Fruit fly (Drosophila melanogaster) whole organism, embryonic: Measurements from ENCODE around the gene Best3.
A peak's percentile ranks its signal among the peaks of the same experiment; 100 is the strongest.

Experiments
- CG10959 ChIP-seq: fragments of 200-800 bp; sonication (Bioruptor generic); IDR thresholded peaks from 2 replicates; pipeline ENCODE4 v1.3.6; 2022; ENCODE audit warnings: missing biosample characterization, missing genetic modification characterization
- CG11247 ChIP-seq: fragments of 200-800 bp; sonication (Bioruptor generic); IDR thresholded peaks from 2 replicates; pipeline ENCODE4 v1.3.6; 2022; ENCODE audit warnings: missing biosample characterization, missing genetic modification characterization
- CG12155 ChIP-seq: fragments of 200-800 bp; sonication (Bioruptor generic); optimal IDR thresholded peaks from 3 replicates; lab custom pipeline; 2016; ENCODE audit warnings: missing biosample characterization, missing genetic modification characterization
- CG14965 ChIP-seq: fragments of 200-800 bp; sonication (Bioruptor generic); optimal IDR thresholded peaks from 2 replicates; lab custom pipeline; 2016; ENCODE audit warnings: missing biosample characterization, missing genetic modification characterization, borderline replicate concordance
- CG15514 ChIP-seq: fragments of 200-800 bp; sonication (Bioruptor generic); optimal IDR thresholded peaks from 3 replicates; lab custom pipeline; 2017; ENCODE audit warnings: missing biosample characterization, missing genetic modification characterization, mild to moderate bottlenecking, moderate library complexity, missing genetic modification reagents
- CG15696 ChIP-seq: fragments of 200-800 bp; sonication (Bioruptor generic); optimal IDR thresholded peaks from 2 replicates; lab custom pipeline; 2019; ENCODE audit warnings: missing biosample characterization, mild to moderate bottlenecking, missing genetic modification characterization, moderate library complexity
- CG1602 ChIP-seq: fragments of 200-800 bp; sonication (Bioruptor generic); optimal IDR thresholded peaks from 3 replicates; lab custom pipeline; 2016; ENCODE audit warnings: missing biosample characterization, missing genetic modification characterization
- CG16813 ChIP-seq: fragments of 200-800 bp; sonication (Bioruptor generic); IDR thresholded peaks from 3 replicates; pipeline ENCODE4 v1.3.6; 2022; ENCODE audit warnings: missing biosample characterization, missing genetic modification characterization; ENCODE audit not compliant: partially characterized antibody
- CG1832 ChIP-seq: fragments of 200-800 bp; sonication (Bioruptor generic); optimal IDR thresholded peaks from 2 replicates; lab custom pipeline; 2017; ENCODE audit warnings: missing biosample characterization, mild to moderate bottlenecking, missing genetic modification characterization, inconsistent platforms
- CG4404 ChIP-seq: fragments of 200-800 bp; sonication (Bioruptor generic); IDR thresholded peaks from 2 replicates; pipeline ENCODE4 v1.3.6; 2022; ENCODE audit warnings: missing biosample characterization, missing genetic modification characterization
- CG4707 ChIP-seq: fragments of 200-800 bp; sonication (Bioruptor generic); optimal IDR thresholded peaks from 2 replicates; lab custom pipeline; 2018; ENCODE audit warnings: missing biosample characterization, mild to moderate bottlenecking, missing genetic modification characterization, moderate library complexity
- CG5245 ChIP-seq: fragments of 200-800 bp; sonication (Bioruptor generic); optimal IDR thresholded peaks from 3 replicates; lab custom pipeline; 2016; ENCODE audit warnings: missing biosample characterization, missing genetic modification characterization
- CG6272 ChIP-seq: fragments of 200-800 bp; sonication (Bioruptor generic); IDR thresholded peaks from 2 replicates; pipeline ENCODE4 v1.3.6; 2022; ENCODE audit warnings: missing biosample characterization, missing genetic modification characterization
- CG8478 ChIP-seq: fragments of >200 bp; optimal IDR thresholded peaks from 2 replicates; lab custom pipeline; 2018
- CG9932 ChIP-seq: fragments of 200-800 bp; sonication (Bioruptor generic); IDR thresholded peaks from 2 replicates; pipeline ENCODE4 v1.3.6; 2022; ENCODE audit warnings: missing biosample characterization, missing genetic modification characterization
- CHES-1-like ChIP-seq: fragments of 200-800 bp; sonication (Bioruptor generic); optimal IDR thresholded peaks from 2 replicates; lab custom pipeline; 2016; ENCODE audit warnings: missing biosample characterization, missing genetic modification characterization
- D ChIP-seq, 2 experiments: fragments of 200-800 bp in 1 of 2; fragments of >200 bp in 1 of 2; sonication (Bioruptor generic) in 1 of 2; optimal IDR thresholded peaks; 2 replicates in 1 of 2; 3 replicates in 1 of 2; lab custom pipeline; 2017; ENCODE audit warnings: mild to moderate bottlenecking in 1 of 2, missing biosample characterization in 1 of 2, missing genetic modification characterization in 1 of 2, missing genetic modification reagents in 1 of 2
- Dbx ChIP-seq: fragments of 200-800 bp; sonication (Bioruptor generic); IDR thresholded peaks from 3 replicates; pipeline ENCODE4 v1.3.6; 2022; ENCODE audit warnings: missing biosample characterization, missing genetic modification characterization
- Dek ChIP-seq: fragments of 200-800 bp; sonication (Bioruptor generic); optimal IDR thresholded peaks from 3 replicates; lab custom pipeline; 2019; ENCODE audit warnings: missing biosample characterization, mild to moderate bottlenecking, missing genetic modification characterization, moderate library complexity
- Dll ChIP-seq: fragments of 200-800 bp; sonication (Bioruptor generic); IDR thresholded peaks from 4 replicates; pipeline ENCODE4 v1.3.6; 2022; ENCODE audit warnings: missing biosample characterization, missing genetic modification characterization; ENCODE audit not compliant: partially characterized antibody
- E2f2 ChIP-seq: fragments of 200-800 bp; sonication (Bioruptor generic); IDR thresholded peaks from 2 replicates; pipeline ENCODE4 v1.3.6; 2022; ENCODE audit warnings: missing biosample characterization, missing genetic modification characterization
- Elba2 ChIP-seq: fragments of 200-800 bp; sonication (Bioruptor generic); optimal IDR thresholded peaks from 3 replicates; lab custom pipeline; 2016; ENCODE audit warnings: missing biosample characterization, missing genetic modification characterization
- Mes4 ChIP-seq: fragments of 200-800 bp; sonication (Bioruptor generic); optimal IDR thresholded peaks from 2 replicates; lab custom pipeline; 2016; ENCODE audit warnings: missing biosample characterization, missing genetic modification characterization
- Opbp ChIP-seq: fragments of 200-800 bp; sonication (Bioruptor generic); IDR thresholded peaks from 3 replicates; pipeline ENCODE4 v1.3.6; 2022; ENCODE audit warnings: missing biosample characterization, missing genetic modification characterization; ENCODE audit not compliant: partially characterized antibody
- Rx ChIP-seq: fragments of 200-800 bp; sonication (Bioruptor generic); IDR thresholded peaks from 2 replicates; pipeline ENCODE4 v1.3.6; 2022; ENCODE audit warnings: missing biosample characterization, missing genetic modification characterization
- Side ChIP-seq: fragments of 200-800 bp; sonication (Bioruptor generic); optimal IDR thresholded peaks from 2 replicates; lab custom pipeline; 2016; ENCODE audit warnings: missing biosample characterization, missing genetic modification characterization
- Sin3A ChIP-seq: fragments of >200 bp; optimal IDR thresholded peaks from 2 replicates; lab custom pipeline; 2018
- Six4 ChIP-seq: fragments of 200-800 bp; sonication (Bioruptor generic); optimal IDR thresholded peaks from 2 replicates; lab custom pipeline; 2016; ENCODE audit warnings: missing biosample characterization, missing genetic modification characterization
- ac ChIP-seq: fragments of 200-800 bp; sonication (Bioruptor generic); optimal IDR thresholded peaks from 3 replicates; lab custom pipeline; 2017; ENCODE audit warnings: missing biosample characterization, mild to moderate bottlenecking, missing genetic modification characterization
- az2 ChIP-seq: fragments of 200-800 bp; sonication (Bioruptor generic); optimal IDR thresholded peaks from 3 replicates; lab custom pipeline; 2016; ENCODE audit warnings: missing biosample characterization, missing genetic modification characterization
- bowl ChIP-seq: fragments of 200-800 bp; sonication (Bioruptor generic); IDR thresholded peaks from 2 replicates; pipeline ENCODE4 v1.3.6; 2022; ENCODE audit warnings: missing biosample characterization, missing genetic modification characterization
- cg ChIP-seq: fragments of 200-800 bp; sonication (Bioruptor generic); optimal IDR thresholded peaks from 3 replicates; lab custom pipeline; 2019; ENCODE audit warnings: missing biosample characterization, mild to moderate bottlenecking, missing genetic modification characterization, moderate library complexity
- chm ChIP-seq: fragments of 200-800 bp; sonication (Bioruptor generic); IDR thresholded peaks from 2 replicates; pipeline ENCODE4 v1.3.6; 2022; ENCODE audit warnings: missing biosample characterization, missing genetic modification characterization
- da ChIP-seq: fragments of 200-800 bp; sonication (Bioruptor generic); optimal IDR thresholded peaks from 2 replicates; lab custom pipeline; 2016; ENCODE audit warnings: missing biosample characterization, missing genetic modification characterization
- dmrt11E ChIP-seq: fragments of 200-800 bp; sonication (Bioruptor generic); optimal IDR thresholded peaks from 3 replicates; lab custom pipeline; 2018; ENCODE audit warnings: missing biosample characterization, mild to moderate bottlenecking, missing genetic modification characterization, moderate library complexity
- fd3F ChIP-seq: fragments of 200-800 bp; sonication (Bioruptor generic); optimal IDR thresholded peaks from 2 replicates; lab custom pipeline; 2018; ENCODE audit warnings: missing biosample characterization, mild to moderate bottlenecking, missing genetic modification characterization, moderate library complexity
- insv ChIP-seq, 2 experiments: fragments of 200-800 bp; sonication (Bioruptor generic); optimal IDR thresholded peaks; 3 replicates each; lab custom pipeline; 2016 to 2018; ENCODE audit warnings: missing biosample characterization in 2 of 2, missing genetic modification characterization in 2 of 2
- klu ChIP-seq: fragments of 200-800 bp; sonication (Bioruptor generic); IDR thresholded peaks from 2 replicates; pipeline ENCODE4 v1.3.6; 2022; ENCODE audit warnings: missing biosample characterization, missing genetic modification characterization
- kni ChIP-seq: fragments of 200-800 bp; sonication (Bioruptor generic); optimal IDR thresholded peaks from 3 replicates; lab custom pipeline; 2017; ENCODE audit warnings: mild to moderate bottlenecking, missing biosample characterization, missing genetic modification reagents, missing genetic modification characterization
- pros ChIP-seq: fragments of 200-800 bp; sonication (Bioruptor generic); optimal IDR thresholded peaks from 3 replicates; lab custom pipeline; 2019; ENCODE audit warnings: missing biosample characterization, mild to moderate bottlenecking, missing genetic modification characterization, moderate library complexity
- ranshi ChIP-seq: fragments of 200-800 bp; sonication (Bioruptor generic); IDR thresholded peaks from 2 replicates; pipeline ENCODE4 v1.3.6; 2022; ENCODE audit warnings: missing biosample characterization, missing genetic modification characterization
- shn ChIP-seq: fragments of 200-800 bp; sonication (Bioruptor generic); optimal IDR thresholded peaks from 3 replicates; lab custom pipeline; 2016; ENCODE audit warnings: missing biosample characterization, missing genetic modification characterization
- slou ChIP-seq: fragments of 200-800 bp; sonication (Bioruptor generic); optimal IDR thresholded peaks from 3 replicates; lab custom pipeline; 2016; ENCODE audit warnings: missing biosample characterization, missing genetic modification characterization
- sob ChIP-seq: fragments of 200-800 bp; sonication (Bioruptor generic); IDR thresholded peaks from 2 replicates; pipeline ENCODE4 v1.3.6; 2022; ENCODE audit warnings: missing biosample characterization, missing genetic modification characterization
- trem ChIP-seq: fragments of 200-800 bp; optimal IDR thresholded peaks from 3 replicates; lab custom pipeline; 2019; ENCODE audit warnings: missing biosample characterization, mild to moderate bottlenecking, missing genetic modification characterization, moderate library complexity
- ttk ChIP-seq: fragments of 200-800 bp; sonication (Bioruptor generic); IDR thresholded peaks from 2 replicates; pipeline ENCODE4 v2.1.2; 2022; ENCODE audit warnings: missing biosample characterization, missing genetic modification characterization
- zf30C ChIP-seq: fragments of 200-800 bp; sonication (Bioruptor generic); optimal IDR thresholded peaks from 3 replicates; lab custom pipeline; 2018; ENCODE audit warnings: missing biosample characterization, mild to moderate bottlenecking, missing genetic modification characterization

The Best3 gene

DNA sequence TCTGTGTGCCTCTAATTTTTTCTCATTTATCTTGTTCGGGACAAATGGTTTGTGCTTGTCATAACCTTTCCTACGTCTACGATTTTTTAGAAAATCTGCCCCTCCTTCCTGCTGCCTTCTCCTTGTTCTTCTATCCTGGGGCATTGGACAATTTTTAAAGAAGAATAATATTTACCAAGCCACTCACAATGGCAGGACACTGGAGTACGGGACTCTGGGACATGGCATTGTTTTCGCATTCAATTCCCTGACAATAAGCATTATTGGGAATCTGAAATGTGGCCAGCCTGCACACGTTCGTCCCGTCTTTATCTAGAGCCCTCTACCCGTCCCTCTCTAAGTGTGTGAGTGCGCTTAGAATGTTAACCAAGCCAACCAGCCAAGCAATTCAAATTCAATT lies 12.0 kb upstream of the Best3 start:
- TF ChIP-seq Elba2 (GFP tag; lab: Kevin White, UChicago) (peak; percentile 10), D (optimal IDR thresholded peaks at IDR 0.05; lab: Kevin White, UChicago) (peak; percentile 95), D (GFP tag; optimal IDR thresholded peaks at IDR 0.05; lab: Kevin White, UChicago) (no peak), CG1602 (GFP tag; lab: Kevin White, UChicago) (no peak), CG1832 (GFP tag; lab: Kevin White, UChicago) (peak; percentile 17), kni (GFP tag; lab: Kevin White, UChicago) (no peak), pros (GFP tag; lab: Kevin White, UChicago) (peak; percentile 45)

DNA sequence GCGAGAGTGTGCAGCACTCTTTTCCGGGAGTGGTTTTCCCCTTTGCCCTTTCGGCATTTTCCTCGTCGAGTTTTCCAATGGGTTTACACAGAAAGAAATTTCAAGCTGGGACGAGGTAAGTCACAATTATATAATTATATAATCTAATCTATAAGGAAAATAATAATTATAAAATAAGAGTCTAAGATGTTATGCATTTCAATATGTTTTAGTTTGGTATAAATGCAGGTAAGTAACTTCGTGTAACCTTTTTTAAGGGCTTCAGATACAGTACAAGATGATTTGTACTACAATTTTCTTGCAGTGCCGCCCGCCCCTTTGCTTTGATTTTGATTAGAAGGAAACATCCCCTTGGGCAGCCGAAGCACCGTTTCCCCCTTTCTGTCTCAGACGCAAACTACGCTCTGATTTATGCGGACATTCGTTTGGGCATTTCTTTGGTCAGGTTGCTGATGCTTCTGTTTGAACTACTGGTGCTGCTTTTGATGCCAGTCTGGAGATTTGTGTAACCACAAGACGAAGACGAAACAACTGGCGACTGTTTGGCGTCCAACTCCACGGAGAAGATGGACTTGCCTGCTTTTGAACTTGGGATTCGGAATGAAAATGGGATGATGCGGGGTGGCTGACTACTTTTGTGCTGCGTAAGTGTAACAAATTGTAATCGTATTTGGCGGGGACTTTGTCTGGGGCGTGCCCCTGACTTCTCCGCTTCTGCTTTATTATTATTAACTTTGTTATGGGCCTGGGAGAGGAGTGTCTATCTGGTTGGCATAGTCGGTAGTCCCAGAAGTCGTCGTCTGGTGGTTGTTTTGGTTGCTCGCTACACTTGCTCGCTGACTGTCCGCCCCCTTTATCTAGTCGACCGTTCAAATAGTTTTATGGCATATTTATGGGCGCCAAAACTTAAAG lies 9.1 kb upstream of the Best3 start:
- peak; percentile 91 for TF ChIP-seq zf30C
- no peak for TF ChIP-seq Side (GFP tag; lab: Kevin White, UChicago)
- no peak for TF ChIP-seq CG16813
- no peak for TF ChIP-seq CG4707 (GFP tag; lab: Kevin White, UChicago)
- TF ChIP-seq Six4 (GFP tag; lab: Kevin White, UChicago), result peak; percentile 37
- peak; percentile 45; the same call in 1 of the 2 replicates for TF ChIP-seq CG6272 (GFP tag; lab: Robert Waterston, UW)
- TF ChIP-seq CG11247 (GFP tag; lab: Robert Waterston, UW), result no peak
- TF ChIP-seq klu, result no peak
- TF ChIP-seq CG12155 (GFP tag; lab: Kevin White, UChicago), result peak; percentile 3
- peak; percentile 82 for TF ChIP-seq CG15696 (tag; lab: Kevin White, UChicago)
- TF ChIP-seq Dll (GFP tag; lab: Robert Waterston, UW), result no peak
- TF ChIP-seq CG10959 (GFP tag; lab: Robert Waterston, UW), result peak; percentile 79
- TF ChIP-seq CG9932 (GFP tag; lab: Robert Waterston, UW), result no peak
- TF ChIP-seq pros (GFP tag; lab: Kevin White, UChicago), result peak; percentile 93
- peak; percentile 55 for TF ChIP-seq az2 (GFP tag; lab: Kevin White, UChicago)
- no peak for TF ChIP-seq CG8478 (lab: Kevin White, UChicago)
- no peak for TF ChIP-seq bowl
- TF ChIP-seq Dek (tag; lab: Kevin White, UChicago), result no peak
- TF ChIP-seq cg (GFP tag; lab: Kevin White, UChicago), result no peak
- no peak for TF ChIP-seq slou
- TF ChIP-seq Dbx (GFP tag; lab: Robert Waterston, UW), result no peak
- TF ChIP-seq ac (GFP tag; lab: Kevin White, UChicago), result peak; percentile 49
- TF ChIP-seq Elba2 (GFP tag; lab: Kevin White, UChicago), result no peak
- TF ChIP-seq trem (tag; lab: Kevin White, UChicago), result peak; percentile 76
- no peak for TF ChIP-seq shn (GFP tag; lab: Kevin White, UChicago)
- no peak for TF ChIP-seq Rx
- no peak for TF ChIP-seq Mes4
- TF ChIP-seq CG14965 (GFP tag; lab: Kevin White, UChicago), result no peak
- no peak for TF ChIP-seq da
- no peak for TF ChIP-seq Opbp (GFP tag; lab: Robert Waterston, UW)
- no peak for TF ChIP-seq CG5245 (GFP tag; lab: Kevin White, UChicago)
- TF ChIP-seq E2f2, result no peak
- no peak for TF ChIP-seq chm (GFP tag; lab: Robert Waterston, UW)
- no peak for TF ChIP-seq ttk (GFP tag; lab: Robert Waterston, UW)
- peak; percentile 89 for TF ChIP-seq dmrt11E
- no peak for TF ChIP-seq Sin3A (lab: Kevin White, UChicago)
- no peak for TF ChIP-seq sob
- no peak for TF ChIP-seq insv (GFP tag; optimal IDR thresholded peaks at IDR 0.05; lab: Kevin White, UChicago)
- no peak for TF ChIP-seq CG15514 (GFP tag; lab: Kevin White, UChicago)
- peak; percentile 65; the same call in 1 of the 2 replicates for TF ChIP-seq CG4404 (GFP tag; lab: Robert Waterston, UW)
- peak; percentile 58; the same call in 1 of the 2 replicates for TF ChIP-seq ranshi (GFP tag; lab: Robert Waterston, UW)
- no peak for TF ChIP-seq CHES-1-like (GFP tag; lab: Kevin White, UChicago)
- no peak for TF ChIP-seq fd3F (GFP tag; lab: Kevin White, UChicago)
